Worm (Caenorhabditis elegans): ENCODE results near the gene egl-6.

egl-6 gene

DNA sequence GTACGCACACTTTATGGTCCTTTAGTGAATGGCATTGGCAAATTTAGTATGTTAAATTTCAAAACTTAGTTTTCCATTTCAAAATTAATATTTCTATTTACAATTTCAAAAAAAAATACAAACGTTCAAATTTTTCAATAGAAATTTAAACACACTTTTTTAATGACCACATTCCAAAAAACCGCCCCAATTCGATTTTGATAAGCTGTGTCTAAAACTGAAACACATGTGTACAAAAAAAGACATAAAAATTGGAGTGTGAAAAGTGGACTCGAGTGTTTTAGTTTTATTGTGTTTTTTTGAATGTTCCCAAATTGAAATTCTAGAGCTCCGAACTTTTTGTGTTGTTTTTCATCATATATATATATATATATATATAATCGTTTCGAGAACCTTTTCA, 44.8 kb downstream of the egl-6 start:
- TF ChIP-seq ceh-79 (tag; optimal IDR thresholded peaks at IDR 0.05) (no peak), tlf-1 (GFP tag; optimal IDR thresholded peaks at IDR 0.05) (no peak), athp-1 (tag; optimal IDR thresholded peaks at IDR 0.05) (no peak), chd-7 (tag; optimal IDR thresholded peaks at IDR 0.05) (no peak), ceh-40 (GFP tag; IDR thresholded peaks at IDR 0.05) (no peak), F37B4.10 (GFP tag; IDR thresholded peaks at IDR 0.05) (no peak), let-607 (tag; optimal IDR thresholded peaks at IDR 0.05) (no peak), snpc-1.1 (tag; optimal IDR thresholded peaks at IDR 0.05; ENCODE audit: insufficient read depth) (no peak), hrde-1 (tag; optimal IDR thresholded peaks at IDR 0.05; ENCODE audit: borderline replicate concordance) (no peak), mxl-1 (tag; optimal IDR thresholded peaks at IDR 0.05) (no peak), B0019.2 (GFP tag; conservative IDR thresholded peaks at IDR 0.05) (no peak), tbx-9 (tag; optimal IDR thresholded peaks at IDR 0.05; ENCODE audit: borderline replicate concordance) (no peak), Y79H2A.3 (GFP tag; conservative IDR thresholded peaks at IDR 0.05) (no peak), ztf-3 (GFP tag; optimal IDR thresholded peaks at IDR 0.05) (no peak), nfyb-1 (GFP tag; IDR thresholded peaks at IDR 0.05) (no peak), B0035.1 (tag; optimal IDR thresholded peaks at IDR 0.05) (no peak)

DNA sequence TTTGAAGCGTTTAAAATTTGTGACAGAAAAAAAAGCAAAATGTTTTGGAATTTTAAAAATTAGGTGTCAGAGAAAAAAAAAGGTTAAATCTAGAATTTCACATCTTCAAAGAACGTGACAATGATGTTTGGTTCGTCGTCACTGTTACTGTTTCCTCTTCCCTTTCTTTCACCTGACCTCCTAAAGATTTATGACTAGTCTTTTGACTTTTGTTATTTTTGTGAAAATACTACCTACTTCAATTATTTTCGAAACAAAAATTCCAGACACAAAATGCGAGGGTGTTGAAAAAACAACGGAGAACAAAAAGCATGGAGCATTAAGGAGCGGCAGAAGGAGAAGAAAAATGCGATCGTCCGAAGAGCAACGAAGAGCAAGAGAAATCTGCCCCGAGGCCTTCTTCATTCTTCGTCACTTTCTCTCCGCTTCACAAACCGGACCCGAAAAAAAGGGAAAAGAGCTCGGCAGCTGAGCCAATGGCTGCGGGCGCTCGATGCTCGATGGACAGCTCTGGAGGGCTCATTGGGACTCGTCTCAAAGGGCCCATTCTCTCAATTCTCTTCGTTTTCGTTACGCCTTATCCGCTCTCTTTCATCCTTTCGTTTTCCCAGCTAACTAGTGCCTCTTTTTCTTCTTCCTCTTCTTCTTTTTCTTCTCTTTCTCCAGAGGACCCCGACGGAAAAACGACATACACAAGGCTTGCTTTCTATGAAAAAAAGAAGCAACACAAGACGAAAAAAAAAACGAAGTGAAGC, 45.5 kb downstream of the egl-6 start:
- no peak for TF ChIP-seq dpff-1 (tag; optimal IDR thresholded peaks at IDR 0.05)
- no peak for TF ChIP-seq ztf-25 (GFP tag; IDR thresholded peaks at IDR 0.05)
- TF ChIP-seq D2030.7 (GFP tag; IDR thresholded peaks at IDR 0.05): no peak
- TF ChIP-seq hmg-1.2 (GFP tag; IDR thresholded peaks at IDR 0.05): no peak
- no peak for TF ChIP-seq ceh-79 (tag; optimal IDR thresholded peaks at IDR 0.05)
- no peak for TF ChIP-seq ekl-4 (GFP tag; IDR thresholded peaks at IDR 0.05)
- TF ChIP-seq aptf-3 (GFP tag; IDR thresholded peaks at IDR 0.05): no peak
- TF ChIP-seq mcd-1 (GFP tag; IDR thresholded peaks at IDR 0.05): peak; percentile 42; the same call in 1 of the 2 replicates
- TF ChIP-seq zfh-2 (GFP tag; conservative IDR thresholded peaks at IDR 0.05): peak; percentile 92
- no peak for TF ChIP-seq efl-1 (GFP tag; optimal IDR thresholded peaks at IDR 0.05)
- TF ChIP-seq K11D2.4 (GFP tag; IDR thresholded peaks at IDR 0.05): 0 out of 2 replicates have a peak, but pooled peaks have one; percentile 8
- TF ChIP-seq ztf-18 (tag; optimal IDR thresholded peaks at IDR 0.05): no peak
- TF ChIP-seq F37B4.10 (GFP tag; IDR thresholded peaks at IDR 0.05): no peak
- TF ChIP-seq nfya-2 (GFP tag; IDR thresholded peaks at IDR 0.05): no peak
- no peak for TF ChIP-seq F33H1.4 (GFP tag; IDR thresholded peaks at IDR 0.05)
- TF ChIP-seq tbp1 (GFP tag; optimal IDR thresholded peaks at IDR 0.05): no peak
- TF ChIP-seq F55B11.4 (tag; optimal IDR thresholded peaks at IDR 0.05; ENCODE audit: borderline replicate concordance, insufficient read depth): no peak
- TF ChIP-seq rcor-1 (GFP tag; IDR thresholded peaks at IDR 0.05): 0 out of 2 replicates have a peak, but pooled peaks have one; percentile 13
- no peak for TF ChIP-seq athp-1 (tag; optimal IDR thresholded peaks at IDR 0.05)
- TF ChIP-seq F39B2.1 (GFP tag; IDR thresholded peaks at IDR 0.05): no peak
- TF ChIP-seq somi-1 (GFP tag; optimal IDR thresholded peaks at IDR 0.05): peak; percentile 7
- 0 out of 2 replicates have a peak, but pooled peaks have one; percentile 37 for TF ChIP-seq nfyb-1 (GFP tag; IDR thresholded peaks at IDR 0.05)
- no peak for TF ChIP-seq nhr-27 (tag; optimal IDR thresholded peaks at IDR 0.05)
- TF ChIP-seq lin-35 (GFP tag; optimal IDR thresholded peaks at IDR 0.05): peak in 1 of 3 experiments; percentile 69
- TF ChIP-seq K12H6.12 (tag; optimal IDR thresholded peaks at IDR 0.05): peak; percentile 50
- TF ChIP-seq dox-1 (GFP tag; IDR thresholded peaks at IDR 0.05): peak; percentile 27; the same call in 1 of the 2 replicates
- TF ChIP-seq cebp-1 (GFP tag; IDR thresholded peaks at IDR 0.05): no peak
- peak; percentile 26 for TF ChIP-seq cebp-1 (tag; optimal IDR thresholded peaks at IDR 0.05)
- TF ChIP-seq egrh-3 (GFP tag; IDR thresholded peaks at IDR 0.05): peak; percentile 62; the same call in 1 of the 2 replicates
- TF ChIP-seq hsf-1 (GFP tag; IDR thresholded peaks at IDR 0.05): no peak

Data from whole organism, young adult.